Fruit fly (Drosophila melanogaster): ENCODE results near the gene CG42460.

CG42460 gene

dm6 chr2L:3428419-3429097 is 40.3 kb upstream of the CG42460 start:
- peak; percentile 79 for TF ChIP-seq Blimp-1 (GFP tag; optimal IDR thresholded peaks at IDR 0.05)
- peak; percentile 59 for TF ChIP-seq Drgx (GFP tag; IDR thresholded peaks at IDR 0.05)
- peak; percentile 52 for TF ChIP-seq Deaf1 (tag; optimal IDR thresholded peaks at IDR 0.05)
- TF ChIP-seq CG15269 (tag; optimal IDR thresholded peaks at IDR 0.05): no peak
- peak; percentile 39 for TF ChIP-seq CG5180 (GFP tag; optimal IDR thresholded peaks at IDR 0.05)
- TF ChIP-seq Sox102F (GFP tag; optimal IDR thresholded peaks at IDR 0.05): peak; percentile 6
- TF ChIP-seq Pdp1 (GFP tag; optimal IDR thresholded peaks at IDR 0.05): no peak
- TF ChIP-seq CG31441 (GFP tag; IDR thresholded peaks at IDR 0.05): 0 out of 2 replicates have a peak, but pooled peaks have one; percentile 15
- TF ChIP-seq CG33557 (GFP tag; optimal IDR thresholded peaks at IDR 0.05): no peak
- TF ChIP-seq Nf-YB (GFP tag; optimal IDR thresholded peaks at IDR 0.05): no peak
- TF ChIP-seq gce (GFP tag; IDR thresholded peaks at IDR 0.05): no peak
- no peak for TF ChIP-seq cwo (GFP tag; optimal IDR thresholded peaks at IDR 0.05)
- TF ChIP-seq CG6689 (GFP tag; IDR thresholded peaks at IDR 0.05): no peak

dm6 chr2L:3426669-3427232 is 38.5 kb upstream of the CG42460 start, which contains the start of gene Pgant2:
Gene Pgant2, minus strand, starts transcription at chr2L:3426719.
- TF ChIP-seq CG32772 (GFP tag; IDR thresholded peaks at IDR 0.05) (peak; percentile 30; the same call in 1 of the 2 replicates), Trl (optimal IDR thresholded peaks at IDR 0.05) (peak; percentile 43), Trl (GFP tag; optimal IDR thresholded peaks at IDR 0.05) (no peak), vvl (GFP tag; IDR thresholded peaks at IDR 0.05) (0 out of 2 replicates have a peak, but pooled peaks have one; percentile 9), psq (GFP tag; optimal IDR thresholded peaks at IDR 0.05) (no peak), sqz (GFP tag; optimal IDR thresholded peaks at IDR 0.05) (peak; percentile 85), CG11560 (tag; IDR thresholded peaks at IDR 0.05) (no peak), CG30020 (tag; optimal IDR thresholded peaks at IDR 0.05) (no peak), CG3995 (GFP tag; optimal IDR thresholded peaks at IDR 0.05) (peak; percentile 79), ewg (GFP tag; optimal IDR thresholded peaks at IDR 0.05) (peak; percentile 90), run (tag; optimal IDR thresholded peaks at IDR 0.05) (no peak), zen2 (GFP tag; IDR thresholded peaks at IDR 0.05; ENCODE audit: partially characterized antibody) (0 out of 3 replicates have a peak, but pooled peaks have one; percentile 16), Atf3 (GFP tag; optimal IDR thresholded peaks at IDR 0.05) (no peak), seq (GFP tag; IDR thresholded peaks at IDR 0.05) (peak; percentile 77), Chrac-16 (GFP tag; optimal IDR thresholded peaks at IDR 0.05) (no peak), B-H1 (GFP tag; IDR thresholded peaks at IDR 0.05) (no peak), nerfin-1 (tag; optimal IDR thresholded peaks at IDR 0.05) (peak; percentile 95), Ets65A (GFP tag) (peak; percentile 31)

dm6 chr2L:3425947-3426346 is 37.7 kb upstream of the CG42460 start:
- TF ChIP-seq CG2678 (tag; optimal IDR thresholded peaks at IDR 0.05): no peak
- peak; percentile 26; the same call in 1 of the 2 replicates for TF ChIP-seq ttk (GFP tag; IDR thresholded peaks at IDR 0.05)
- peak; percentile 80 for TF ChIP-seq CG3163 (GFP tag; optimal IDR thresholded peaks at IDR 0.05)
- TF ChIP-seq seq (GFP tag; IDR thresholded peaks at IDR 0.05): peak; percentile 71; the same call in 1 of the 2 replicates
- TF ChIP-seq CG6254 (GFP tag; optimal IDR thresholded peaks at IDR 0.05): no peak
- TF ChIP-seq cg (GFP tag; optimal IDR thresholded peaks at IDR 0.05): peak; percentile 29
- peak; percentile 30 for TF ChIP-seq nerfin-1 (tag; optimal IDR thresholded peaks at IDR 0.05)
- peak; percentile 12 for TF ChIP-seq sens (GFP tag)
- TF ChIP-seq Trl (optimal IDR thresholded peaks at IDR 0.05): peak; percentile 75 to 77
- no peak for TF ChIP-seq Trl (GFP tag; optimal IDR thresholded peaks at IDR 0.05)
